Worm (Caenorhabditis elegans) whole organism, L4/young adult: Measurements from ENCODE around the gene aptf-3.

Experiments
- dao-5 ChIP-seq: sonication (generic microtip); optimal IDR thresholded peaks from 2 replicates; lab custom pipeline; 2016; ENCODE audit warnings: missing genotype, missing genetic modification characterization, moderate library complexity, missing compliant biosample characterization
- him-1 ChIP-seq: sonication (generic microtip); optimal IDR thresholded peaks from 2 replicates; lab custom pipeline; 2016; ENCODE audit warnings: missing genotype, missing genetic modification reagents, missing genetic modification characterization, missing compliant biosample characterization

- TF ChIP-seq dao-5 (tag; lab: Kevin White, UChicago) (no peak), him-1 (tag; lab: Kevin White, UChicago) (no peak)
These were observed 45.6 kb downstream of the aptf-3 start for ce11 chrII:8639553-8639952.
